Fruit fly (Drosophila melanogaster) whole organism, pupa: Measurements from ENCODE around the gene Hsp23.

Experiments used
- CG10348 ChIP-seq: fragments of 200-800 bp; sonication (Bioruptor generic); IDR thresholded peaks from 2 replicates; pipeline ENCODE4 v1.3.6; 2022; ENCODE audit warnings: missing biosample characterization, missing genetic modification characterization
- CG32121 ChIP-seq: fragments of 200-800 bp; sonication (Bioruptor generic); IDR thresholded peaks from 2 replicates; pipeline ENCODE4 v1.3.6; 2022; ENCODE audit warnings: missing biosample characterization, missing genetic modification characterization
- Snoo ChIP-seq: fragments of 200-800 bp; sonication (Bioruptor generic); optimal IDR thresholded peaks from 3 replicates; lab custom pipeline; 2017; ENCODE audit warnings: missing biosample characterization, mild to moderate bottlenecking, missing genetic modification characterization, inconsistent platforms
- rn ChIP-seq: fragments of 200-800 bp; sonication (Bioruptor generic); IDR thresholded peaks from 2 replicates; pipeline ENCODE4 v1.3.6; 2022; ENCODE audit warnings: missing biosample characterization, missing genetic modification characterization

- TF ChIP-seq Snoo (tag; lab: Kevin White, UChicago) (no peak), rn (GFP tag; lab: Robert Waterston, UW) (no peak), CG10348 (no peak), CG32121 (GFP tag; lab: Robert Waterston, UW) (no peak)
Observed at dm6 chr3L:9340839-9341238, 40.8 kb upstream of the Hsp23 start.
